Worm (Caenorhabditis elegans): ENCODE results near the gene F53A9.1.

- TF ChIP-seq C17E4.6 (GFP tag; IDR thresholded peaks at IDR 0.05) (no peak), attf-6 (GFP tag; IDR thresholded peaks at IDR 0.05) (no peak), Y53G8AR.9 (GFP tag; conservative IDR thresholded peaks at IDR 0.05) (no peak), hlh-12 (tag; optimal IDR thresholded peaks at IDR 0.05) (no peak), ztf-3 (GFP tag; optimal IDR thresholded peaks at IDR 0.05) (no peak), attf-5 (GFP tag; optimal IDR thresholded peaks at IDR 0.05) (no peak), ama-1 (optimal IDR thresholded peaks at IDR 0.05) (no peak), ama-1 (GFP tag; optimal IDR thresholded peaks at IDR 0.05) (no peak), pha-4 (tag; optimal IDR thresholded peaks at IDR 0.05) (no peak), unc-130 (GFP tag; optimal IDR thresholded peaks at IDR 0.05) (no peak), F49E8.2 (tag; optimal IDR thresholded peaks at IDR 0.05; ENCODE audit: insufficient read depth) (no peak), F23B12.7 (tag; optimal IDR thresholded peaks at IDR 0.05; ENCODE audit: insufficient read depth) (no peak), nhr-179 (tag; optimal IDR thresholded peaks at IDR 0.05) (no peak), T26A5.8 (tag; optimal IDR thresholded peaks at IDR 0.05) (no peak), nfyb-1 (GFP tag; IDR thresholded peaks at IDR 0.05) (no peak)
Measured at ce11 chrX:8676088-8676779, 35.2 kb upstream of the F53A9.1 start.
